Worm (Caenorhabditis elegans): ENCODE data around the gene F43H9.4.

DNA sequence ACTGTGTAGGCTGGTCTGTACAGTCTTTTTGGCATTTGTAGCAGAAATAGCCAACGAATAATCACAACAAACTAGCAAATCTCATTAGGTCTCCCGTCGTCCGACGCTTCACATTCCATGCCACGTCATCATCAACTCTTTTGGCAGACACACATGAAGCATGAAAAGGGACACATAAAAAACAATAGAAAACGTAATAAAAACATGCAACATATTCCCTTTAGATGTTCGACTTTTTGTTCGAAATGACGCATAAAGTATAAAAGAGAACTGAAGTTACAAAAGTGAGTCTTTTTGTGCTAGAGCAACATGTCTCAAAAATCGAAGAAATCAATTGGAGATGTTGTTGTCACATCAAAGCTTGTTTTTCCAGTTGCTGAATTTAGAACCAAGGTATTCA lies 25.3 kb downstream of the F43H9.4 start, which contains the start of gene sth-1:
- no peak for TF ChIP-seq mab-5 (tag; optimal IDR thresholded peaks at IDR 0.05)
- no peak for TF ChIP-seq lsy-2 (tag; optimal IDR thresholded peaks at IDR 0.05)
